Worm (Caenorhabditis elegans) whole organism, L4 larva: ENCODE data around the gene F21G4.5.

Experiments used
- T26A8.4 ChIP-seq: fragments of 200-800 bp; sonication (Bioruptor generic); IDR thresholded peaks from 2 replicates; pipeline ENCODE4 v1.3.6; 2022; ENCODE audit warnings: missing genetic modification characterization, missing compliant biosample characterization
- ZK546.5 ChIP-seq, 2 experiments: sonication (generic microtip); optimal IDR thresholded peaks; 2 replicates each; lab custom pipeline; 2017; ENCODE audit warnings: missing biosample characterization in 2 of 2, missing genetic modification characterization in 2 of 2
- ama-1 ChIP-seq: fragments of 150-350 bp; optimal IDR thresholded peaks from 2 replicates; lab custom pipeline; 2014; ENCODE audit warnings: inconsistent platforms, mixed read lengths
- arid-1 ChIP-seq: fragments of 200-800 bp; sonication (Bioruptor generic); conservative IDR thresholded peaks from 2 replicates; pipeline ENCODE4 v1.3.6; 2022; ENCODE audit warnings: missing genetic modification reagents, missing genetic modification characterization, missing compliant biosample characterization
- ceh-28 ChIP-seq: fragments of 150-350 bp; optimal IDR thresholded peaks from 2 replicates; lab custom pipeline; 2014; ENCODE audit warnings: missing biosample characterization, missing genetic modification reagents, missing genetic modification characterization
- ceh-82 ChIP-seq: sonication (generic microtip); optimal IDR thresholded peaks from 2 replicates; lab custom pipeline; 2017; ENCODE audit warnings: missing biosample characterization, missing genetic modification characterization
- ces-1 ChIP-seq: fragments of 150-350 bp; sonication (generic microtip); optimal IDR thresholded peaks from 4 replicates; lab custom pipeline; 2014; ENCODE audit warnings: missing biosample characterization, missing genetic modification reagents, missing genetic modification characterization
- cey-2 ChIP-seq: sonication (generic microtip); optimal IDR thresholded peaks from 3 replicates; lab custom pipeline; 2017; ENCODE audit warnings: missing genetic modification characterization, mild to moderate bottlenecking, missing compliant biosample characterization, antibody characterized with exemption, borderline replicate concordance; ENCODE audit not compliant: insufficient read depth
- daf-16 ChIP-seq, 3 experiments: sonication (generic microtip); optimal IDR thresholded peaks; 2 replicates each; lab custom pipeline; 2016 to 2017; ENCODE audit warnings: missing genetic modification characterization in 3 of 3, missing genetic modification reagents in 3 of 3, mild to moderate bottlenecking in 2 of 3, missing compliant biosample characterization in 2 of 3, missing biosample characterization in 1 of 3, moderate library complexity in 1 of 3
- daf-19 ChIP-seq: fragments of 200-800 bp; sonication (Bioruptor generic); conservative IDR thresholded peaks from 2 replicates; pipeline ENCODE4 v1.3.6; 2022; ENCODE audit warnings: missing genetic modification characterization, missing compliant biosample characterization
- daf-8 ChIP-seq: fragments of 200-800 bp; sonication (Bioruptor generic); IDR thresholded peaks from 2 replicates; pipeline ENCODE4 v1.3.6; 2022; ENCODE audit warnings: missing genetic modification characterization, missing compliant biosample characterization
- dmd-6 ChIP-seq: fragments of 200-800 bp; sonication (Bioruptor generic); IDR thresholded peaks from 2 replicates; pipeline ENCODE4 v1.3.6; 2022; ENCODE audit warnings: missing genetic modification reagents, missing genetic modification characterization, missing compliant biosample characterization
- dmd-9 ChIP-seq: fragments of 200-800 bp; sonication (Bioruptor generic); IDR thresholded peaks from 2 replicates; pipeline ENCODE4 v1.3.6; 2022; ENCODE audit warnings: missing genetic modification reagents, missing genetic modification characterization, missing compliant biosample characterization
- dve-1 ChIP-seq: sonication (generic microtip); optimal IDR thresholded peaks from 2 replicates; lab custom pipeline; 2017; ENCODE audit warnings: antibody characterized with exemption, mild to moderate bottlenecking, missing genetic modification characterization, missing compliant biosample characterization; ENCODE audit not compliant: insufficient read depth
- hlh-11 ChIP-seq: fragments of 200-800 bp; sonication (Bioruptor generic); optimal IDR thresholded peaks from 2 replicates; lab custom pipeline; 2018; ENCODE audit warnings: mild to moderate bottlenecking, missing genetic modification characterization, missing compliant biosample characterization
- hlh-30 ChIP-seq: sonication (generic microtip); optimal IDR thresholded peaks from 2 replicates; lab custom pipeline; 2017; ENCODE audit warnings: antibody characterized with exemption, mild to moderate bottlenecking, missing genetic modification characterization, missing compliant biosample characterization; ENCODE audit not compliant: insufficient read depth
- lin-13 ChIP-seq: fragments of 150-350 bp; optimal IDR thresholded peaks from 2 replicates; lab custom pipeline; 2014; ENCODE audit warnings: missing biosample characterization, missing genetic modification reagents, missing genetic modification characterization
- lin-38 ChIP-seq: fragments of 200-800 bp; sonication (Bioruptor generic); IDR thresholded peaks from 2 replicates; pipeline ENCODE4 v1.3.6; 2022; ENCODE audit warnings: missing genetic modification reagents, missing genetic modification characterization, missing compliant biosample characterization
- lir-3 ChIP-seq: sonication (generic microtip); optimal IDR thresholded peaks from 2 replicates; lab custom pipeline; 2016; ENCODE audit warnings: mild to moderate bottlenecking, missing genetic modification characterization, missing compliant biosample characterization
- lsy-2 ChIP-seq, 2 experiments: fragments of 150-350 bp in 1 of 2; sonication (generic microtip) in 1 of 2; optimal IDR thresholded peaks; 2 replicates each; lab custom pipeline; 2014 to 2017; ENCODE audit warnings: missing biosample characterization in 2 of 2, missing genetic modification characterization in 2 of 2
- mep-1 ChIP-seq: fragments of 150-350 bp; sonication (generic microtip); optimal IDR thresholded peaks from 3 replicates; lab custom pipeline; 2014; ENCODE audit warnings: missing biosample characterization, missing genetic modification characterization
- mxl-2 ChIP-seq: fragments of 200-800 bp; sonication (Bioruptor generic); conservative IDR thresholded peaks from 2 replicates; pipeline ENCODE4 v1.3.6; 2022; ENCODE audit warnings: missing genetic modification reagents, missing genetic modification characterization, missing compliant biosample characterization
- nhr-111 ChIP-seq: fragments of 200-800 bp; sonication (Bioruptor generic); optimal IDR thresholded peaks from 2 replicates; lab custom pipeline; 2018; ENCODE audit warnings: mild to moderate bottlenecking, missing genetic modification characterization, missing compliant biosample characterization
- nhr-25 ChIP-seq: sonication (generic microtip); optimal IDR thresholded peaks from 2 replicates; lab custom pipeline; 2017; ENCODE audit warnings: missing genetic modification characterization, mild to moderate bottlenecking, missing compliant biosample characterization, antibody characterized with exemption, moderate library complexity, borderline replicate concordance; ENCODE audit not compliant: insufficient read depth
- nhr-28 ChIP-seq: fragments of 150-350 bp; optimal IDR thresholded peaks from 2 replicates; lab custom pipeline; 2014; ENCODE audit warnings: missing biosample characterization, missing genetic modification characterization
- nhr-41 ChIP-seq: fragments of 200-800 bp; sonication (Bioruptor generic); IDR thresholded peaks from 2 replicates; pipeline ENCODE4 v1.3.6; 2022; ENCODE audit warnings: missing genetic modification reagents, missing genetic modification characterization, missing compliant biosample characterization
- nhr-6 ChIP-seq: fragments of 150-350 bp; optimal IDR thresholded peaks from 2 replicates; lab custom pipeline; 2014; ENCODE audit warnings: missing biosample characterization, missing genetic modification characterization
- pha-4 ChIP-seq, 2 experiments: fragments of 150-350 bp in 1 of 2; fragments of 200-800 bp in 1 of 2; sonication (Bioruptor generic) in 1 of 2; IDR thresholded peaks in 1 of 2; optimal IDR thresholded peaks in 1 of 2; 2 replicates each; pipeline versions ENCODE4 v1.3.6 to Lab custom; 2014 to 2022; ENCODE audit warnings: missing genetic modification characterization in 2 of 2, missing genetic modification reagents in 2 of 2, missing biosample characterization in 1 of 2, missing compliant biosample characterization in 1 of 2
- php-3 ChIP-seq: fragments of 200-800 bp; sonication (Bioruptor generic); IDR thresholded peaks from 2 replicates; pipeline ENCODE4 v1.3.6; 2022; ENCODE audit warnings: missing genetic modification reagents, missing genetic modification characterization, missing compliant biosample characterization
- pqm-1 ChIP-seq: sonication (generic microtip); optimal IDR thresholded peaks from 2 replicates; lab custom pipeline; 2017; ENCODE audit warnings: missing biosample characterization, missing genetic modification characterization
- rbr-2 ChIP-seq: sonication (generic microtip); optimal IDR thresholded peaks from 2 replicates; lab custom pipeline; 2016; ENCODE audit warnings: missing genotype, missing genetic modification characterization, missing compliant biosample characterization
- saeg-2 ChIP-seq: fragments of 200-800 bp; sonication (Bioruptor generic); IDR thresholded peaks from 2 replicates; pipeline ENCODE4 v1.3.6; 2022; ENCODE audit warnings: missing genetic modification reagents, missing genetic modification characterization, missing compliant biosample characterization
- skn-1 ChIP-seq: fragments of 150-350 bp; optimal IDR thresholded peaks from 2 replicates; lab custom pipeline; 2014; ENCODE audit warnings: missing biosample characterization, missing genetic modification characterization
- spr-1 ChIP-seq: sonication (generic microtip); optimal IDR thresholded peaks from 2 replicates; lab custom pipeline; 2016; ENCODE audit warnings: mild to moderate bottlenecking, missing genetic modification characterization, missing compliant biosample characterization
- spr-3 ChIP-seq: fragments of 200-800 bp; sonication (Bioruptor generic); optimal IDR thresholded peaks from 2 replicates; lab custom pipeline; 2018; ENCODE audit warnings: mild to moderate bottlenecking, missing genetic modification characterization, missing compliant biosample characterization
- unc-62 ChIP-seq, 3 experiments: fragments of 150-350 bp in 1 of 3; sonication (generic microtip); optimal IDR thresholded peaks in 2 of 3; peaks in 1 of 3; 1 replicate in 1 of 3; 2 replicates in 2 of 3; lab custom pipeline; 2014 to 2017; ENCODE audit warnings: missing biosample characterization in 3 of 3, missing genetic modification characterization in 3 of 3, missing genetic modification reagents in 3 of 3, missing genotype in 1 of 3
- zfp-2 ChIP-seq: sonication (generic microtip); optimal IDR thresholded peaks from 2 replicates; lab custom pipeline; 2016; ENCODE audit warnings: mild to moderate bottlenecking, missing genetic modification characterization, missing compliant biosample characterization
- zip-2 ChIP-seq: fragments of 150-350 bp; optimal IDR thresholded peaks from 2 replicates; lab custom pipeline; 2014; ENCODE audit warnings: missing biosample characterization, missing genetic modification characterization
- ztf-11 ChIP-seq: fragments of 150-350 bp; optimal IDR thresholded peaks from 2 replicates; lab custom pipeline; 2014; ENCODE audit warnings: missing biosample characterization, missing genetic modification characterization

Gene F21G4.5

ce11 chrX:9862916-9863624, 42.9 kb upstream of the F21G4.5 start, which contains the start of the genes gst-36 and R07B1.5:
Gene gst-36 (minus strand): TSS chrX:9862960.
Gene R07B1.5 (plus strand): TSS chrX:9863580.
- TF ChIP-seq nhr-28 (tag; lab: Kevin White, UChicago): peak; percentile 52
- TF ChIP-seq spr-3 (GFP tag; lab: Kevin White, UChicago): no peak
- peak; percentile 15; the same call in 1 of the 2 replicates for TF ChIP-seq dmd-6 (GFP tag; lab: Robert Waterston, UW)
- no peak for TF ChIP-seq daf-16 (GFP tag; optimal IDR thresholded peaks at IDR 0.05; lab: Kevin White, UChicago)
- TF ChIP-seq daf-16 (tag; optimal IDR thresholded peaks at IDR 0.05; lab: Kevin White, UChicago): peak; percentile 80
- TF ChIP-seq dve-1 (tag; lab: Kevin White, UChicago): peak; percentile 33
- TF ChIP-seq lin-13 (GFP tag; lab: Kevin White, UChicago): no peak
- peak; percentile 7 for TF ChIP-seq pqm-1
- TF ChIP-seq mxl-2: 0 out of 2 replicates have a peak, but pooled peaks have one; percentile 5
- TF ChIP-seq php-3: peak; percentile 29; the same call in 1 of the 2 replicates
- TF ChIP-seq hlh-30 (tag; lab: Kevin White, UChicago): peak; percentile 3
- no peak for TF ChIP-seq daf-19
- no peak for TF ChIP-seq saeg-2 (GFP tag; lab: Robert Waterston, UW)
- TF ChIP-seq ces-1 (GFP tag; lab: Kevin White, UChicago): no peak
- TF ChIP-seq hlh-11 (tag; lab: Kevin White, UChicago): peak; percentile 45
- TF ChIP-seq, all 104 proteins: peak for 9

- TF ChIP-seq pha-4 (GFP tag; IDR thresholded peaks at IDR 0.05; lab: Robert Waterston, UW) (no peak), pha-4 (tag; optimal IDR thresholded peaks at IDR 0.05; lab: Kevin White, UChicago) (no peak), dmd-9 (GFP tag; lab: Robert Waterston, UW) (no peak), lsy-2 (tag; optimal IDR thresholded peaks at IDR 0.05; lab: Kevin White, UChicago) (no peak), skn-1 (tag; lab: Kevin White, UChicago) (no peak), daf-8 (GFP tag; lab: Robert Waterston, UW) (no peak), nhr-28 (tag; lab: Kevin White, UChicago) (no peak), daf-19 (no peak), ama-1 (no peak), spr-1 (tag; lab: Kevin White, UChicago) (no peak), zfp-2 (tag; lab: Kevin White, UChicago) (no peak), lir-3 (tag; lab: Kevin White, UChicago) (no peak), ceh-82 (tag; lab: Kevin White, UChicago) (no peak), rbr-2 (no peak), mep-1 (tag; lab: Kevin White, UChicago) (no peak), ceh-28 (tag; lab: Kevin White, UChicago) (no peak), nhr-25 (tag; lab: Kevin White, UChicago) (no peak), unc-62 (GFP tag; optimal IDR thresholded peaks at IDR 0.05 in 1 of 2; lab: Kevin White, UChicago) (no peak), unc-62 (tag; optimal IDR thresholded peaks at IDR 0.05; lab: Kevin White, UChicago) (no peak), ZK546.5 (tag; optimal IDR thresholded peaks at IDR 0.05; lab: Kevin White, UChicago) (no peak), arid-1 (GFP tag; lab: Robert Waterston, UW) (no peak)
Measured at ce11 chrX:9866355-9866754, 39.6 kb upstream of the F21G4.5 start, which contains the start of gene R07B1.6. Gene R07B1.6 (plus strand): TSS chrX:9866655.

ce11 chrX:9868820-9869219, 37.1 kb upstream of the F21G4.5 start, which contains the start of gene R07B1.7:
Gene R07B1.7 (plus strand): TSS chrX:9869120.
- TF ChIP-seq dmd-9 (GFP tag; lab: Robert Waterston, UW) (no peak), cey-2 (tag; lab: Kevin White, UChicago) (no peak), daf-16 (GFP tag; optimal IDR thresholded peaks at IDR 0.05; lab: Kevin White, UChicago) (no peak), daf-16 (tag; optimal IDR thresholded peaks at IDR 0.05; lab: Kevin White, UChicago) (no peak), ces-1 (GFP tag; lab: Kevin White, UChicago) (no peak), skn-1 (tag; lab: Kevin White, UChicago) (no peak), zfp-2 (tag; lab: Kevin White, UChicago) (no peak), lin-38 (GFP tag; lab: Robert Waterston, UW) (no peak), rbr-2 (no peak), pqm-1 (no peak), nhr-41 (GFP tag; lab: Robert Waterston, UW) (no peak), ztf-11 (no peak), nhr-111 (no peak), nhr-6 (tag; lab: Kevin White, UChicago) (no peak), spr-1 (tag; lab: Kevin White, UChicago) (no peak), T26A8.4 (GFP tag; lab: Robert Waterston, UW) (no peak), zip-2 (no peak)
- TF ChIP-seq, all 104 proteins: peak for 0
